Worm (Caenorhabditis elegans) whole organism, L2 larva: ENCODE results near the gene clec-163.
"Not testable (repeated sequence)": the region's sequence is repeated elsewhere in the genome, so short reads cannot be mapped to it uniquely, and the experiment has no call there.

Experiments used
- C34F6.9 ChIP-seq: fragments of 150-350 bp; optimal IDR thresholded peaks from 2 replicates; lab custom pipeline; 2014; ENCODE audit warnings: missing biosample characterization, missing genetic modification characterization
- F13H6.1 ChIP-seq: sonication (generic microtip); optimal IDR thresholded peaks from 2 replicates; lab custom pipeline; 2016; ENCODE audit warnings: missing genetic modification characterization, missing compliant biosample characterization
- R02D3.7 ChIP-seq: fragments of 150-350 bp; optimal IDR thresholded peaks from 2 replicates; lab custom pipeline; 2014; ENCODE audit warnings: missing biosample characterization, missing genetic modification characterization
- Y55F3AM.14 ChIP-seq: fragments of 200-800 bp; sonication (Bioruptor generic); optimal IDR thresholded peaks from 2 replicates; lab custom pipeline; 2018; ENCODE audit warnings: mild to moderate bottlenecking, missing genetic modification characterization, missing compliant biosample characterization
- ZK546.5 ChIP-seq: sonication (generic microtip); optimal IDR thresholded peaks from 2 replicates; lab custom pipeline; 2017; ENCODE audit warnings: missing biosample characterization, missing genetic modification characterization
- ama-1 ChIP-seq: fragments of 150-350 bp; optimal IDR thresholded peaks from 2 replicates; lab custom pipeline; 2018; ENCODE audit warnings: inconsistent platforms
- blmp-1 ChIP-seq: sonication (generic microtip); optimal IDR thresholded peaks from 2 replicates; lab custom pipeline; 2017; ENCODE audit warnings: missing genetic modification characterization, mild to moderate bottlenecking, missing compliant biosample characterization, antibody characterized with exemption, moderate library complexity; ENCODE audit not compliant: insufficient read depth
- ceh-82 ChIP-seq: fragments of 150-350 bp; optimal IDR thresholded peaks from 2 replicates; lab custom pipeline; 2014; ENCODE audit warnings: missing biosample characterization, missing genetic modification characterization
- crh-2 ChIP-seq: sonication (generic microtip); optimal IDR thresholded peaks from 2 replicates; lab custom pipeline; 2017; ENCODE audit warnings: missing biosample characterization, missing genetic modification characterization
- egl-27 ChIP-seq: sonication (generic microtip); optimal IDR thresholded peaks from 3 replicates; lab custom pipeline; 2017; ENCODE audit warnings: missing biosample characterization, missing genetic modification reagents, missing genetic modification characterization
- elt-1 ChIP-seq: fragments of 150-350 bp; optimal IDR thresholded peaks from 2 replicates; lab custom pipeline; 2014; ENCODE audit warnings: missing biosample characterization, missing genetic modification characterization
- fos-1 ChIP-seq: fragments of 150-350 bp; optimal IDR thresholded peaks from 2 replicates; lab custom pipeline; 2014; ENCODE audit warnings: missing biosample characterization, missing genetic modification characterization
- gmeb-1 ChIP-seq: fragments of 150-350 bp; optimal IDR thresholded peaks from 2 replicates; lab custom pipeline; 2014; ENCODE audit warnings: missing biosample characterization, missing genetic modification characterization
- lin-11 ChIP-seq: fragments of 150-350 bp; sonication (generic microtip); optimal IDR thresholded peaks from 2 replicates; lab custom pipeline; 2014; ENCODE audit warnings: missing biosample characterization, missing genetic modification characterization, inconsistent platforms, mixed read lengths
- lin-13 ChIP-seq: fragments of 150-350 bp; optimal IDR thresholded peaks from 2 replicates; lab custom pipeline; 2014; ENCODE audit warnings: missing biosample characterization, missing genetic modification reagents, missing genetic modification characterization
- lin-39 ChIP-seq: fragments of 150-350 bp; optimal IDR thresholded peaks from 2 replicates; lab custom pipeline; 2014; ENCODE audit warnings: missing biosample characterization, missing genetic modification reagents, missing genetic modification characterization
- lsy-2 ChIP-seq, 2 experiments: fragments of 150-350 bp in 1 of 2; sonication (generic microtip) in 1 of 2; optimal IDR thresholded peaks; 2 replicates each; lab custom pipeline; 2014 to 2017; ENCODE audit warnings: missing biosample characterization in 2 of 2, missing genetic modification characterization in 2 of 2
- mbf-1 ChIP-seq: sonication (generic microtip); optimal IDR thresholded peaks from 2 replicates; lab custom pipeline; 2017; ENCODE audit warnings: missing biosample characterization, missing genetic modification characterization
- mdl-1 ChIP-seq, 2 experiments: fragments of 150-350 bp in 1 of 2; sonication (generic microtip) in 1 of 2; optimal IDR thresholded peaks; 2 replicates each; lab custom pipeline; 2017; ENCODE audit warnings: missing biosample characterization in 2 of 2, missing genetic modification characterization in 2 of 2
- nhr-10 ChIP-seq: sonication (generic microtip); optimal IDR thresholded peaks from 2 replicates; lab custom pipeline; 2017; ENCODE audit warnings: missing biosample characterization, missing genetic modification characterization
- nhr-12 ChIP-seq: fragments of 150-350 bp; optimal IDR thresholded peaks from 2 replicates; lab custom pipeline; 2014; ENCODE audit warnings: missing biosample characterization, missing genetic modification characterization
- nhr-21 ChIP-seq: fragments of 150-350 bp; optimal IDR thresholded peaks from 2 replicates; lab custom pipeline; 2014; ENCODE audit warnings: missing biosample characterization, missing genetic modification characterization
- nhr-23 ChIP-seq: fragments of 150-350 bp; optimal IDR thresholded peaks from 2 replicates; lab custom pipeline; 2014; ENCODE audit warnings: missing biosample characterization, missing genetic modification reagents, missing genetic modification characterization
- nhr-237 ChIP-seq: fragments of 150-350 bp; optimal IDR thresholded peaks from 2 replicates; lab custom pipeline; 2014; ENCODE audit warnings: missing biosample characterization, missing genetic modification characterization
- nhr-25 ChIP-seq: fragments of 150-350 bp; sonication (generic microtip); optimal IDR thresholded peaks from 3 replicates; lab custom pipeline; 2014; ENCODE audit warnings: missing biosample characterization, missing genetic modification characterization
- nhr-6 ChIP-seq: fragments of 150-350 bp; optimal IDR thresholded peaks from 2 replicates; lab custom pipeline; 2014; ENCODE audit warnings: missing biosample characterization, missing genetic modification characterization
- peb-1 ChIP-seq: fragments of 150-350 bp; optimal IDR thresholded peaks from 2 replicates; lab custom pipeline; 2014; ENCODE audit warnings: missing biosample characterization, missing genetic modification characterization
- sem-4 ChIP-seq: fragments of 150-350 bp; optimal IDR thresholded peaks from 2 replicates; lab custom pipeline; 2014; ENCODE audit warnings: missing biosample characterization, missing genetic modification reagents, missing genetic modification characterization
- skn-1 ChIP-seq: sonication (generic microtip); optimal IDR thresholded peaks from 2 replicates; lab custom pipeline; 2017; ENCODE audit warnings: missing biosample characterization, missing genetic modification characterization
- sma-3 ChIP-seq: sonication (generic microtip); optimal IDR thresholded peaks from 2 replicates; lab custom pipeline; 2016; ENCODE audit warnings: missing genetic modification reagents, missing genetic modification characterization, missing compliant biosample characterization
- snpc-4 ChIP-seq: fragments of 150-350 bp; optimal IDR thresholded peaks from 2 replicates; lab custom pipeline; 2014; ENCODE audit warnings: missing biosample characterization, missing genetic modification characterization
- unc-39 ChIP-seq: fragments of 150-350 bp; optimal IDR thresholded peaks from 2 replicates; lab custom pipeline; 2014; ENCODE audit warnings: missing biosample characterization, missing genetic modification characterization
- zag-1 ChIP-seq: fragments of 150-350 bp; optimal IDR thresholded peaks from 2 replicates; lab custom pipeline; 2014; ENCODE audit warnings: missing biosample characterization, missing genetic modification characterization
- ztf-1 ChIP-seq: fragments of 200-800 bp; sonication (Bioruptor generic); conservative IDR thresholded peaks from 2 replicates; pipeline ENCODE4 v1.3.6; 2022; ENCODE audit warnings: missing genetic modification characterization, missing compliant biosample characterization
- ztf-11 ChIP-seq: sonication (generic microtip); optimal IDR thresholded peaks from 2 replicates; lab custom pipeline; 2017; ENCODE audit warnings: missing biosample characterization, missing genetic modification characterization

The clec-163 gene

DNA sequence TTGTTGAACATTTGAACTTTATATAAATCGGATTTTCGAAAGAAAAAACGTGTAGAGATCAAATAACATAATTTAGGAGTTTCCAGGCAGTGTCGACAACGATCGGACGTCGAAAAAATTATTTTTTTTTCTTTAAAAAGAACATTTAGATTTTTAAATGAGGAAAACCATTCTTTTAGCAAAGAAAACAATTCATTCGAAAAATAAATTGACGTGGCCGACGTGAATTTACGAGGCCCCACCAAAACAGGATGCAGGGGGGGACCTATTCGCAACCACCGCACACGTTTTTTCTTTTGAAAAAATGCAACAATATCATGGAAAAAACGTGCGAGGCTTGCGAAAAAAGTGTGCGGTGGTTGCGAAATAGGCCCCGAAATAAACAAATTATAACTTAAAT is 44.1 kb upstream of the clec-163 start, which contains the start of gene enu-3.6:
Gene enu-3.6, plus strand, starts transcription at position 392 of the 400 bp plus-strand sequence.
- TF ChIP-seq nhr-25 (tag; lab: Kevin White, UChicago); sma-3 (GFP tag; lab: Kevin White, UChicago); lin-39 (tag; lab: Kevin White, UChicago): not testable (repeated sequence)

DNA sequence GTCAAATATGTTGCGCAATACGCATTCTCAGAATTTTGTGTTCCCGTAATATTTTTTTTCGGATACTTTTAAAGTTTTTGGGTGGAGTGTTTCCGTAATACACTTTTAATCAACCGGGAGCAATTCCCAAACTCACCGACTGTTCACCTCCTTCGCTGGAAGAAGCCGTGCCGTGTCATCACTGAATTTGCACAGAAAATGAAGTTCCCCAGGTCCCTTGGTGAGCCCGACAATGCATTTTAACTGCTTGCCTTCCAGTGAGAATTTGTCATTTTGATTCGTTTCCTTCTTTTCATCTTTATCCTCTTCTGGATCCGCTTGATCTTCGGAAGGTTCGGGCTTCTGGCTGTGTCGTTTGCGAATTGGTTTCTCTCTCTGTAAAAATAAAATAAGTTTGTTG is 39.8 kb upstream of the clec-163 start:
- TF ChIP-seq egl-27 (no peak), lin-13 (GFP tag; lab: Kevin White, UChicago) (no peak), nhr-10 (tag; lab: Kevin White, UChicago) (no peak), mbf-1 (tag; lab: Kevin White, UChicago) (no peak), R02D3.7 (tag; lab: Kevin White, UChicago) (no peak), gmeb-1 (tag; lab: Kevin White, UChicago) (peak; percentile 66), snpc-4 (no peak), skn-1 (tag; lab: Kevin White, UChicago) (no peak)

ce11 chrIII:10755480-10756066 is 38.6 kb upstream of the clec-163 start, which contains the start of gene hpl-2:
Gene hpl-2, minus strand, starts transcription at chrIII:10755530.
- TF ChIP-seq ama-1 (lab: Kevin White, UChicago) (no peak), ztf-1 (GFP tag; lab: Robert Waterston, UW) (no peak), nhr-10 (tag; lab: Kevin White, UChicago) (no peak), nhr-6 (tag; lab: Kevin White, UChicago) (no peak), ztf-11 (tag; lab: Kevin White, UChicago) (no peak), nhr-23 (tag; lab: Kevin White, UChicago) (no peak), ceh-82 (tag; lab: Kevin White, UChicago) (no peak), nhr-25 (tag; lab: Kevin White, UChicago) (no peak), sem-4 (no peak), mbf-1 (tag; lab: Kevin White, UChicago) (no peak), lin-11 (tag; lab: Kevin White, UChicago) (no peak), C34F6.9 (no peak), lsy-2 (tag; optimal IDR thresholded peaks at IDR 0.05; lab: Kevin White, UChicago) (no peak), blmp-1 (tag; lab: Kevin White, UChicago) (no peak)

ce11 chrIII:10757540-10757939 is 36.6 kb upstream of the clec-163 start, which contains the start of gene rnf-113:
Gene rnf-113, minus strand, starts transcription at chrIII:10757640.
- TF ChIP-seq F13H6.1 (tag; lab: Kevin White, UChicago) (no peak), nhr-21 (tag; lab: Kevin White, UChicago) (no peak), nhr-6 (tag; lab: Kevin White, UChicago) (no peak), mdl-1 (tag; optimal IDR thresholded peaks at IDR 0.05; lab: Kevin White, UChicago) (no peak), elt-1 (tag; lab: Kevin White, UChicago) (no peak), fos-1 (tag; lab: Kevin White, UChicago) (no peak), nhr-25 (tag; lab: Kevin White, UChicago) (no peak), nhr-23 (tag; lab: Kevin White, UChicago) (no peak), snpc-4 (no peak), nhr-12 (tag; lab: Kevin White, UChicago) (no peak), Y55F3AM.14 (GFP tag; lab: Kevin White, UChicago) (no peak), lin-39 (tag; lab: Kevin White, UChicago) (no peak), ama-1 (lab: Kevin White, UChicago) (no peak), zag-1 (tag; lab: Kevin White, UChicago) (no peak), sem-4 (no peak), lin-11 (tag; lab: Kevin White, UChicago) (no peak), ZK546.5 (tag; lab: Kevin White, UChicago) (no peak)

- TF ChIP-seq lin-39 (tag; lab: Kevin White, UChicago) (no peak), ceh-82 (tag; lab: Kevin White, UChicago) (no peak), C34F6.9 (no peak), unc-39 (no peak), ZK546.5 (tag; lab: Kevin White, UChicago) (no peak), peb-1 (tag; lab: Kevin White, UChicago) (no peak), blmp-1 (tag; lab: Kevin White, UChicago) (no peak), crh-2 (no peak), nhr-237 (no peak), nhr-12 (tag; lab: Kevin White, UChicago) (no peak), mbf-1 (tag; lab: Kevin White, UChicago) (no peak), nhr-23 (tag; lab: Kevin White, UChicago) (no peak), lin-13 (GFP tag; lab: Kevin White, UChicago) (no peak), nhr-25 (tag; lab: Kevin White, UChicago) (no peak), R02D3.7 (tag; lab: Kevin White, UChicago) (no peak), skn-1 (tag; lab: Kevin White, UChicago) (no peak), ztf-11 (tag; lab: Kevin White, UChicago) (no peak)
Measured at ce11 chrIII:10758422-10758821, 35.7 kb upstream of the clec-163 start, which contains the start of gene K01G5.10. Gene K01G5.10, minus strand, starts transcription at chrIII:10758522.
